Worm (Caenorhabditis elegans) whole organism, L2 larva: ENCODE results near the gene srab-22.

Source experiments
- blmp-1 ChIP-seq: sonication (generic microtip); optimal IDR thresholded peaks from 2 replicates; lab custom pipeline; 2017; ENCODE audit warnings: missing genetic modification characterization, mild to moderate bottlenecking, missing compliant biosample characterization, antibody characterized with exemption, moderate library complexity; ENCODE audit not compliant: insufficient read depth
- elt-3 ChIP-seq: sonication (generic microtip); optimal IDR thresholded peaks from 2 replicates; lab custom pipeline; 2017; ENCODE audit warnings: missing biosample characterization, missing genetic modification characterization
- lin-39 ChIP-seq: fragments of 150-350 bp; optimal IDR thresholded peaks from 2 replicates; lab custom pipeline; 2014; ENCODE audit warnings: missing biosample characterization, missing genetic modification reagents, missing genetic modification characterization
- nhr-237 ChIP-seq: fragments of 150-350 bp; optimal IDR thresholded peaks from 2 replicates; lab custom pipeline; 2014; ENCODE audit warnings: missing biosample characterization, missing genetic modification characterization
- nhr-6 ChIP-seq: fragments of 150-350 bp; optimal IDR thresholded peaks from 2 replicates; lab custom pipeline; 2014; ENCODE audit warnings: missing biosample characterization, missing genetic modification characterization
- sem-4 ChIP-seq: fragments of 150-350 bp; optimal IDR thresholded peaks from 2 replicates; lab custom pipeline; 2014; ENCODE audit warnings: missing biosample characterization, missing genetic modification reagents, missing genetic modification characterization
- skn-1 ChIP-seq: sonication (generic microtip); optimal IDR thresholded peaks from 2 replicates; lab custom pipeline; 2017; ENCODE audit warnings: missing biosample characterization, missing genetic modification characterization
- snpc-4 ChIP-seq: fragments of 150-350 bp; optimal IDR thresholded peaks from 2 replicates; lab custom pipeline; 2014; ENCODE audit warnings: missing biosample characterization, missing genetic modification characterization
- unc-39 ChIP-seq: fragments of 150-350 bp; optimal IDR thresholded peaks from 2 replicates; lab custom pipeline; 2014; ENCODE audit warnings: missing biosample characterization, missing genetic modification characterization
- zag-1 ChIP-seq: fragments of 150-350 bp; optimal IDR thresholded peaks from 2 replicates; lab custom pipeline; 2014; ENCODE audit warnings: missing biosample characterization, missing genetic modification characterization

ce11 chrV:3452489-3452888, 26.3 kb downstream of the srab-22 start:
- TF ChIP-seq elt-3 (tag; lab: Kevin White, UChicago): no peak
- no peak for TF ChIP-seq nhr-237 (tag; lab: Kevin White, UChicago)
- TF ChIP-seq lin-39 (tag; lab: Kevin White, UChicago): no peak
- TF ChIP-seq snpc-4 (tag; lab: Kevin White, UChicago): no peak
- TF ChIP-seq sem-4 (tag; lab: Kevin White, UChicago): no peak
- TF ChIP-seq unc-39 (tag; lab: Kevin White, UChicago): no peak
- TF ChIP-seq nhr-6 (tag; lab: Kevin White, UChicago): no peak
- no peak for TF ChIP-seq skn-1
- TF ChIP-seq zag-1 (tag; lab: Kevin White, UChicago): no peak
- no peak for TF ChIP-seq blmp-1 (tag; lab: Kevin White, UChicago)
